Fruit fly (Drosophila melanogaster) whole organism, embryonic: ENCODE measurements around the gene CG33288.

ENCODE experiments used
- Aef1 ChIP-seq: fragments of 200-800 bp; sonication (Bioruptor generic); IDR thresholded peaks from 3 replicates; pipeline ENCODE4 v1.3.6; 2022; ENCODE audit warnings: missing biosample characterization, missing genetic modification characterization
- CG10147 ChIP-seq: fragments of 200-800 bp; sonication (Bioruptor generic); optimal IDR thresholded peaks from 2 replicates; lab custom pipeline; 2019; ENCODE audit warnings: missing biosample characterization, mild to moderate bottlenecking, missing genetic modification characterization, moderate library complexity
- CG10321 ChIP-seq: fragments of 200-800 bp; sonication (Bioruptor generic); IDR thresholded peaks from 2 replicates; pipeline ENCODE4 v1.3.6; 2022; ENCODE audit warnings: missing biosample characterization, missing genetic modification characterization
- CG11093 ChIP-seq: fragments of 200-800 bp; sonication (Bioruptor generic); IDR thresholded peaks from 3 replicates; pipeline ENCODE4 v1.3.6; 2022; ENCODE audit warnings: missing biosample characterization, missing genetic modification characterization
- CG12659 ChIP-seq: fragments of 200-800 bp; sonication (Bioruptor generic); optimal IDR thresholded peaks from 3 replicates; lab custom pipeline; 2017; ENCODE audit warnings: mild to moderate bottlenecking, missing biosample characterization, missing genetic modification reagents, missing genetic modification characterization
- CG15514 ChIP-seq: fragments of 200-800 bp; sonication (Bioruptor generic); optimal IDR thresholded peaks from 3 replicates; lab custom pipeline; 2017; ENCODE audit warnings: missing biosample characterization, missing genetic modification characterization, mild to moderate bottlenecking, moderate library complexity, missing genetic modification reagents
- CG1647 ChIP-seq: fragments of 200-800 bp; sonication (Bioruptor generic); optimal IDR thresholded peaks from 3 replicates; lab custom pipeline; 2016; ENCODE audit warnings: missing biosample characterization, missing genetic modification characterization
- CG17328 ChIP-seq: fragments of 200-800 bp; sonication (Bioruptor generic); IDR thresholded peaks from 2 replicates; pipeline ENCODE4 v1.3.6; 2022; ENCODE audit warnings: missing biosample characterization, missing genetic modification characterization
- CG17359 ChIP-seq: fragments of 200-800 bp; sonication (Bioruptor generic); optimal IDR thresholded peaks from 3 replicates; lab custom pipeline; 2018; ENCODE audit warnings: missing biosample characterization, mild to moderate bottlenecking, missing genetic modification characterization, moderate library complexity
- CG18262 ChIP-seq: fragments of 200-800 bp; optimal IDR thresholded peaks from 3 replicates; lab custom pipeline; 2019; ENCODE audit warnings: missing biosample characterization, mild to moderate bottlenecking, missing genetic modification characterization, moderate library complexity
- CG2120 ChIP-seq: fragments of 200-800 bp; sonication (Bioruptor generic); optimal IDR thresholded peaks from 3 replicates; lab custom pipeline; 2016; ENCODE audit warnings: missing biosample characterization, missing genetic modification characterization
- CG2889 ChIP-seq: fragments of 200-800 bp; sonication (Bioruptor generic); IDR thresholded peaks from 3 replicates; pipeline ENCODE4 v1.3.6; 2022; ENCODE audit warnings: missing biosample characterization, missing genetic modification characterization
- CG33557 ChIP-seq: fragments of 200-800 bp; sonication (Bioruptor generic); optimal IDR thresholded peaks from 2 replicates; lab custom pipeline; 2019; ENCODE audit warnings: missing biosample characterization, mild to moderate bottlenecking, missing genetic modification characterization, moderate library complexity
- CG3407 ChIP-seq: fragments of 200-800 bp; sonication (Bioruptor generic); optimal IDR thresholded peaks from 2 replicates; lab custom pipeline; 2018; ENCODE audit warnings: missing biosample characterization, mild to moderate bottlenecking, missing genetic modification characterization
- CG34224 ChIP-seq: fragments of 200-800 bp; sonication (Bioruptor generic); IDR thresholded peaks from 3 replicates; pipeline ENCODE4 v1.3.6; 2022; ENCODE audit warnings: missing biosample characterization, missing genetic modification characterization; ENCODE audit not compliant: partially characterized antibody
- CG5245 ChIP-seq: fragments of 200-800 bp; sonication (Bioruptor generic); optimal IDR thresholded peaks from 3 replicates; lab custom pipeline; 2016; ENCODE audit warnings: missing biosample characterization, missing genetic modification characterization
- CG7372 ChIP-seq: fragments of 200-800 bp; sonication (Bioruptor generic); IDR thresholded peaks from 2 replicates; pipeline ENCODE4 v1.3.6; 2022; ENCODE audit warnings: missing biosample characterization, missing genetic modification characterization
- CG7963 ChIP-seq: fragments of 200-800 bp; sonication (Bioruptor generic); IDR thresholded peaks from 3 replicates; pipeline ENCODE4 v1.3.6; 2022; ENCODE audit warnings: missing biosample characterization, missing genetic modification characterization; ENCODE audit not compliant: partially characterized antibody
- CG8089 ChIP-seq: fragments of 200-800 bp; sonication (Bioruptor generic); optimal IDR thresholded peaks from 3 replicates; lab custom pipeline; 2016; ENCODE audit warnings: missing biosample characterization, missing genetic modification characterization
- CrebB ChIP-seq: fragments of 200-800 bp; sonication (Bioruptor generic); optimal IDR thresholded peaks from 3 replicates; lab custom pipeline; 2018; ENCODE audit warnings: missing biosample characterization, mild to moderate bottlenecking, missing genetic modification characterization
- Deaf1 ChIP-seq: fragments of 200-800 bp; optimal IDR thresholded peaks from 3 replicates; lab custom pipeline; 2019; ENCODE audit warnings: missing biosample characterization, mild to moderate bottlenecking, missing genetic modification characterization, moderate library complexity
- Ets65A ChIP-seq: fragments of 200-800 bp; sonication (Bioruptor generic); peaks from one replicate; lab custom pipeline; 2016; ENCODE audit warnings: missing biosample characterization, missing genetic modification characterization
- Hr51 ChIP-seq, 2 experiments: fragments of 200-800 bp; sonication (Bioruptor generic); optimal IDR thresholded peaks; 2 replicates in 1 of 2; 3 replicates in 1 of 2; lab custom pipeline; 2016 to 2018; ENCODE audit warnings: missing biosample characterization in 2 of 2, missing genetic modification characterization in 2 of 2, mild to moderate bottlenecking in 1 of 2, moderate library complexity in 1 of 2
- Jarid2 ChIP-seq: fragments of 200-800 bp; sonication (Bioruptor generic); optimal IDR thresholded peaks from 3 replicates; lab custom pipeline; 2017; ENCODE audit warnings: mild to moderate bottlenecking, missing biosample characterization, missing genetic modification reagents, missing genetic modification characterization
- Mes4 ChIP-seq: fragments of 200-800 bp; sonication (Bioruptor generic); optimal IDR thresholded peaks from 2 replicates; lab custom pipeline; 2016; ENCODE audit warnings: missing biosample characterization, missing genetic modification characterization
- NFAT ChIP-seq: fragments of 200-800 bp; sonication (Bioruptor generic); IDR thresholded peaks from 2 replicates; pipeline ENCODE4 v1.3.6; 2022; ENCODE audit warnings: missing biosample characterization, missing genetic modification characterization
- NfI ChIP-seq: fragments of 200-800 bp; sonication (Bioruptor generic); optimal IDR thresholded peaks from 3 replicates; lab custom pipeline; 2018; ENCODE audit warnings: missing biosample characterization, mild to moderate bottlenecking, missing genetic modification characterization, moderate library complexity
- Sox102F ChIP-seq: fragments of 200-800 bp; sonication (Bioruptor generic); optimal IDR thresholded peaks from 2 replicates; lab custom pipeline; 2018; ENCODE audit warnings: missing biosample characterization, mild to moderate bottlenecking, missing genetic modification characterization, moderate library complexity
- Trl ChIP-seq, 3 experiments: fragments of >200 bp in 2 of 3; fragments of 200-800 bp in 1 of 3; sonication (Bioruptor generic) in 1 of 3; optimal IDR thresholded peaks; 2 replicates in 1 of 3; 3 replicates in 2 of 3; lab custom pipeline; 2016 to 2017; ENCODE audit warnings: missing biosample characterization in 1 of 3, missing genetic modification characterization in 1 of 3
- YL-1 ChIP-seq: fragments of 200-800 bp; sonication (Bioruptor generic); optimal IDR thresholded peaks from 3 replicates; lab custom pipeline; 2017; ENCODE audit warnings: missing biosample characterization, mild to moderate bottlenecking, missing genetic modification characterization
- bbx ChIP-seq: fragments of 200-800 bp; sonication (Bioruptor generic); IDR thresholded peaks from 2 replicates; pipeline ENCODE4 v1.3.6; 2022; ENCODE audit warnings: missing biosample characterization, missing genetic modification characterization; ENCODE audit not compliant: partially characterized antibody
- chm ChIP-seq: fragments of 200-800 bp; sonication (Bioruptor generic); IDR thresholded peaks from 2 replicates; pipeline ENCODE4 v1.3.6; 2022; ENCODE audit warnings: missing biosample characterization, missing genetic modification characterization
- ci ChIP-seq: fragments of 200-800 bp; sonication (Bioruptor generic); IDR thresholded peaks from 3 replicates; pipeline ENCODE4 v1.3.6; 2022; ENCODE audit warnings: missing biosample characterization, missing genetic modification characterization
- cwo ChIP-seq: fragments of 200-800 bp; sonication (Bioruptor generic); optimal IDR thresholded peaks from 3 replicates; lab custom pipeline; 2017; ENCODE audit warnings: missing biosample characterization, missing genetic modification characterization, mild to moderate bottlenecking, moderate library complexity, missing genetic modification reagents
- ham ChIP-seq: fragments of 200-800 bp; sonication (Bioruptor generic); IDR thresholded peaks from 2 replicates; pipeline ENCODE4 v1.3.6; 2022; ENCODE audit warnings: missing biosample characterization, missing genetic modification characterization
- hbn ChIP-seq: fragments of 200-800 bp; sonication (Bioruptor generic); IDR thresholded peaks from 2 replicates; pipeline ENCODE4 v1.3.6; 2022; ENCODE audit warnings: missing biosample characterization, missing genetic modification characterization; ENCODE audit not compliant: partially characterized antibody
- ind ChIP-seq: fragments of 200-800 bp; sonication (Bioruptor generic); optimal IDR thresholded peaks from 3 replicates; lab custom pipeline; 2016; ENCODE audit warnings: missing biosample characterization, missing genetic modification characterization
- jing ChIP-seq: fragments of 200-800 bp; sonication (Bioruptor generic); optimal IDR thresholded peaks from 2 replicates; lab custom pipeline; 2018; ENCODE audit warnings: missing biosample characterization, mild to moderate bottlenecking, missing genetic modification characterization
- phol ChIP-seq: fragments of 200-800 bp; sonication (Bioruptor generic); optimal IDR thresholded peaks from 3 replicates; lab custom pipeline; 2018; ENCODE audit warnings: missing biosample characterization, mild to moderate bottlenecking, missing genetic modification characterization, moderate library complexity
- pita ChIP-seq: fragments of 200-800 bp; sonication (Bioruptor generic); optimal IDR thresholded peaks from 2 replicates; lab custom pipeline; 2017; ENCODE audit warnings: missing biosample characterization, mild to moderate bottlenecking, missing genetic modification characterization
- pnt ChIP-seq: fragments of 200-800 bp; sonication (Bioruptor generic); optimal IDR thresholded peaks from 3 replicates; lab custom pipeline; 2016; ENCODE audit warnings: missing biosample characterization, missing genetic modification characterization
- psq ChIP-seq: fragments of 200-800 bp; sonication (Bioruptor generic); optimal IDR thresholded peaks from 2 replicates; lab custom pipeline; 2017; ENCODE audit warnings: missing biosample characterization, missing genetic modification characterization
- sens-2 ChIP-seq: fragments of 200-800 bp; sonication (Bioruptor generic); IDR thresholded peaks from 2 replicates; pipeline ENCODE4 v1.3.6; 2022; ENCODE audit warnings: missing biosample characterization, missing genetic modification characterization
- sima ChIP-seq: fragments of 200-800 bp; sonication (Bioruptor generic); optimal IDR thresholded peaks from 2 replicates; lab custom pipeline; 2016; ENCODE audit warnings: missing biosample characterization, missing genetic modification characterization
- slp2 ChIP-seq: fragments of 200-800 bp; sonication (Bioruptor generic); optimal IDR thresholded peaks from 2 replicates; lab custom pipeline; 2016; ENCODE audit warnings: missing biosample characterization, missing genetic modification characterization
- stwl ChIP-seq: fragments of 200-800 bp; sonication (Bioruptor generic); optimal IDR thresholded peaks from 3 replicates; lab custom pipeline; 2018; ENCODE audit warnings: missing biosample characterization, mild to moderate bottlenecking, missing genetic modification characterization, moderate library complexity
- tna ChIP-seq: fragments of 200-800 bp; sonication (Bioruptor generic); IDR thresholded peaks from 2 replicates; pipeline ENCODE4 v1.3.6; 2022; ENCODE audit warnings: missing biosample characterization, missing genetic modification characterization; ENCODE audit not compliant: partially characterized antibody
- vvl ChIP-seq: fragments of 200-800 bp; sonication (Bioruptor generic); IDR thresholded peaks from 2 replicates; pipeline ENCODE4 v1.3.6; 2022; ENCODE audit warnings: missing biosample characterization, missing genetic modification characterization
- wek ChIP-seq: fragments of 200-800 bp; sonication (Bioruptor generic); optimal IDR thresholded peaks from 3 replicates; lab custom pipeline; 2018; ENCODE audit warnings: missing biosample characterization, mild to moderate bottlenecking, missing genetic modification characterization, moderate library complexity
- zfh1 ChIP-seq: fragments of 200-800 bp; sonication (Bioruptor generic); IDR thresholded peaks from 3 replicates; pipeline ENCODE4 v1.3.6; 2022; ENCODE audit warnings: missing biosample characterization, missing genetic modification characterization

CG33288 gene

dm6 chr3L:21479636-21480035, 52.0 kb downstream of the CG33288 start (continued):
- TF ChIP-seq ham (GFP tag; lab: Robert Waterston, UW), result no peak
- no peak for TF ChIP-seq Aef1 (GFP tag; lab: Robert Waterston, UW)
- no peak for TF ChIP-seq slp2
- peak; percentile 49 for TF ChIP-seq Deaf1
- TF ChIP-seq YL-1 (GFP tag; lab: Kevin White, UChicago), result peak; percentile 5
- TF ChIP-seq jing, result peak; percentile 1
- TF ChIP-seq CG18262 (tag; lab: Kevin White, UChicago), result peak; percentile 19
- TF ChIP-seq pnt (GFP tag; lab: Kevin White, UChicago), result no peak
- TF ChIP-seq CG15514 (GFP tag; lab: Kevin White, UChicago), result peak; percentile 1
- peak; percentile 62; the same call in 1 of the 3 replicates for TF ChIP-seq zfh1 (GFP tag; lab: Robert Waterston, UW)
- TF ChIP-seq CG7963 (GFP tag; lab: Robert Waterston, UW), result no peak
- TF ChIP-seq sima (GFP tag; lab: Kevin White, UChicago), result no peak
- TF ChIP-seq CG2889 (GFP tag; lab: Robert Waterston, UW), result no peak
- peak; percentile 43 for TF ChIP-seq CG8089 (GFP tag; lab: Kevin White, UChicago)
- peak; percentile 55 for TF ChIP-seq CG3407 (GFP tag; lab: Kevin White, UChicago)
- peak; percentile 78 for TF ChIP-seq CG17328 (GFP tag; lab: Robert Waterston, UW)
- no peak for TF ChIP-seq CG1647 (GFP tag; lab: Kevin White, UChicago)
- TF ChIP-seq sens-2 (GFP tag; lab: Robert Waterston, UW), result no peak
- peak; percentile 23; the same call in 1 of the 2 replicates for TF ChIP-seq bbx (GFP tag; lab: Robert Waterston, UW)
- peak; percentile 72 to 86 for TF ChIP-seq Trl (optimal IDR thresholded peaks at IDR 0.05; lab: Kevin White, UChicago)
- peak; percentile 41 for TF ChIP-seq Trl (GFP tag; optimal IDR thresholded peaks at IDR 0.05; lab: Kevin White, UChicago)
- TF ChIP-seq CrebB, result no peak
- TF ChIP-seq psq, result no peak
- peak; percentile 65 for TF ChIP-seq wek
- TF ChIP-seq phol (tag; lab: Kevin White, UChicago), result peak; percentile 62
- peak; percentile 57 for TF ChIP-seq Mes4 (GFP tag; lab: Kevin White, UChicago)
- TF ChIP-seq NfI (GFP tag; lab: Kevin White, UChicago), result peak; percentile 64
- TF ChIP-seq CG7372, result no peak
- no peak for TF ChIP-seq pita
- TF ChIP-seq Hr51 (GFP tag; optimal IDR thresholded peaks at IDR 0.05; lab: Kevin White, UChicago), result no peak
- TF ChIP-seq ind, result no peak
- TF ChIP-seq CG34224 (GFP tag; lab: Robert Waterston, UW), result 0 out of 3 replicates have a peak, but pooled peaks have one; percentile 28
- TF ChIP-seq cwo (GFP tag; lab: Kevin White, UChicago), result no peak
- no peak for TF ChIP-seq CG5245 (GFP tag; lab: Kevin White, UChicago)
- no peak for TF ChIP-seq stwl (tag; lab: Kevin White, UChicago)
- TF ChIP-seq CG10321 (GFP tag; lab: Robert Waterston, UW), result peak; percentile 92
- no peak for TF ChIP-seq CG10147 (GFP tag; lab: Kevin White, UChicago)
- TF ChIP-seq CG17359 (tag; lab: Kevin White, UChicago), result peak; percentile 65
- TF ChIP-seq CG11093 (GFP tag; lab: Robert Waterston, UW), result no peak
- no peak for TF ChIP-seq tna (GFP tag; lab: Robert Waterston, UW)
- TF ChIP-seq CG2120, result no peak
- no peak for TF ChIP-seq hbn (GFP tag; lab: Robert Waterston, UW)
- no peak for TF ChIP-seq Sox102F
- TF ChIP-seq Jarid2 (GFP tag; lab: Kevin White, UChicago), result peak; percentile 79
- TF ChIP-seq NFAT (GFP tag; lab: Robert Waterston, UW), result no peak
- TF ChIP-seq ci (GFP tag; lab: Robert Waterston, UW), result peak; percentile 92
- no peak for TF ChIP-seq CG12659 (GFP tag; lab: Kevin White, UChicago)
- peak; percentile 9 for TF ChIP-seq CG33557 (GFP tag; lab: Kevin White, UChicago)
- TF ChIP-seq vvl, result peak; percentile 96
- TF ChIP-seq Ets65A (GFP tag; lab: Kevin White, UChicago), result peak; percentile 23
- peak; percentile 73 for TF ChIP-seq chm (GFP tag; lab: Robert Waterston, UW)
